Fruit fly (Drosophila melanogaster) whole organism, adult: Measurements from ENCODE around the gene Cisd2.
A peak's percentile ranks its signal among the peaks of the same experiment; 100 is the strongest.

Source experiments
- CG11617 ChIP-seq: fragments of 200-800 bp; sonication (Bioruptor generic); optimal IDR thresholded peaks from 2 replicates; lab custom pipeline; 2017; ENCODE audit warnings: mild to moderate bottlenecking, missing biosample characterization, missing genetic modification reagents, missing genetic modification characterization
- CG12768 ChIP-seq: fragments of 200-800 bp; sonication (Bioruptor generic); optimal IDR thresholded peaks from 2 replicates; lab custom pipeline; 2017; ENCODE audit warnings: missing biosample characterization, missing genetic modification characterization, mild to moderate bottlenecking, moderate library complexity, missing genetic modification reagents
- CG14711 ChIP-seq: fragments of 200-800 bp; sonication (Bioruptor generic); optimal IDR thresholded peaks from 2 replicates; lab custom pipeline; 2018; ENCODE audit warnings: missing biosample characterization, mild to moderate bottlenecking, missing genetic modification characterization, moderate library complexity
- CG1620 ChIP-seq: fragments of 200-800 bp; sonication (Bioruptor generic); optimal IDR thresholded peaks from 2 replicates; lab custom pipeline; 2016; ENCODE audit warnings: missing biosample characterization, missing genetic modification characterization
- CG33017 ChIP-seq: fragments of 200-800 bp; sonication (Bioruptor generic); optimal IDR thresholded peaks from 2 replicates; lab custom pipeline; 2018; ENCODE audit warnings: missing biosample characterization, mild to moderate bottlenecking, missing genetic modification characterization, moderate library complexity
- CG5204 ChIP-seq: fragments of 200-800 bp; sonication (Bioruptor generic); optimal IDR thresholded peaks from 2 replicates; lab custom pipeline; 2016; ENCODE audit warnings: missing biosample characterization, missing genetic modification characterization
- CG7045 ChIP-seq: fragments of 200-800 bp; sonication (Bioruptor generic); optimal IDR thresholded peaks from 2 replicates; lab custom pipeline; 2017; ENCODE audit warnings: missing biosample characterization, mild to moderate bottlenecking, missing genetic modification characterization
- CG7101 ChIP-seq: fragments of 200-800 bp; sonication (Bioruptor generic); optimal IDR thresholded peaks from 2 replicates; lab custom pipeline; 2018; ENCODE audit warnings: missing biosample characterization, mild to moderate bottlenecking, missing genetic modification characterization, moderate library complexity
- Clk ChIP-seq: fragments of 200-800 bp; sonication (Bioruptor generic); optimal IDR thresholded peaks from 2 replicates; lab custom pipeline; 2017; ENCODE audit warnings: missing biosample characterization, missing genetic modification characterization
- Crg-1 ChIP-seq: fragments of 200-800 bp; sonication (Bioruptor generic); optimal IDR thresholded peaks from 2 replicates; lab custom pipeline; 2016; ENCODE audit warnings: missing biosample characterization, missing genetic modification characterization
- Hr96 ChIP-seq: fragments of 200-800 bp; sonication (Bioruptor generic); optimal IDR thresholded peaks from 2 replicates; lab custom pipeline; 2016; ENCODE audit warnings: missing biosample characterization, missing genetic modification characterization
- Mnt ChIP-seq: fragments of 200-800 bp; sonication (Bioruptor generic); optimal IDR thresholded peaks from 2 replicates; lab custom pipeline; 2016; ENCODE audit warnings: missing biosample characterization, mild to moderate bottlenecking, missing genetic modification characterization
- bab1 ChIP-seq: fragments of 200-800 bp; sonication (Bioruptor generic); optimal IDR thresholded peaks from 3 replicates; lab custom pipeline; 2019; ENCODE audit warnings: missing biosample characterization, mild to moderate bottlenecking, missing genetic modification characterization, moderate library complexity
- cic ChIP-seq: fragments of 200-800 bp; sonication (Bioruptor generic); optimal IDR thresholded peaks from 2 replicates; lab custom pipeline; 2017; ENCODE audit warnings: missing biosample characterization, mild to moderate bottlenecking, missing genetic modification characterization, moderate library complexity
- cnc ChIP-seq, 2 experiments: fragments of >200 bp; optimal IDR thresholded peaks; 2 replicates each; lab custom pipeline; 2017
- kay ChIP-seq: fragments of 200-800 bp; sonication (Bioruptor generic); peaks from one replicate; lab custom pipeline; 2016; ENCODE audit warnings: missing biosample characterization, missing genetic modification characterization, borderline replicate concordance
- ovo ChIP-seq: fragments of 200-800 bp; sonication (Bioruptor generic); optimal IDR thresholded peaks from 2 replicates; lab custom pipeline; 2016; ENCODE audit warnings: missing biosample characterization, missing genetic modification characterization
- pad ChIP-seq: fragments of 200-800 bp; sonication (Bioruptor generic); optimal IDR thresholded peaks from 3 replicates; lab custom pipeline; 2017; ENCODE audit warnings: missing biosample characterization, missing genetic modification characterization, mild to moderate bottlenecking, moderate library complexity, missing genetic modification reagents
- tj ChIP-seq: fragments of 200-800 bp; sonication (Bioruptor generic); optimal IDR thresholded peaks from 3 replicates; lab custom pipeline; 2017; ENCODE audit warnings: missing biosample characterization, mild to moderate bottlenecking, missing genetic modification characterization, moderate library complexity
- toe ChIP-seq: fragments of 200-800 bp; sonication (Bioruptor generic); optimal IDR thresholded peaks from 2 replicates; lab custom pipeline; 2016; ENCODE audit warnings: missing biosample characterization, missing genetic modification characterization

The Cisd2 gene

DNA sequence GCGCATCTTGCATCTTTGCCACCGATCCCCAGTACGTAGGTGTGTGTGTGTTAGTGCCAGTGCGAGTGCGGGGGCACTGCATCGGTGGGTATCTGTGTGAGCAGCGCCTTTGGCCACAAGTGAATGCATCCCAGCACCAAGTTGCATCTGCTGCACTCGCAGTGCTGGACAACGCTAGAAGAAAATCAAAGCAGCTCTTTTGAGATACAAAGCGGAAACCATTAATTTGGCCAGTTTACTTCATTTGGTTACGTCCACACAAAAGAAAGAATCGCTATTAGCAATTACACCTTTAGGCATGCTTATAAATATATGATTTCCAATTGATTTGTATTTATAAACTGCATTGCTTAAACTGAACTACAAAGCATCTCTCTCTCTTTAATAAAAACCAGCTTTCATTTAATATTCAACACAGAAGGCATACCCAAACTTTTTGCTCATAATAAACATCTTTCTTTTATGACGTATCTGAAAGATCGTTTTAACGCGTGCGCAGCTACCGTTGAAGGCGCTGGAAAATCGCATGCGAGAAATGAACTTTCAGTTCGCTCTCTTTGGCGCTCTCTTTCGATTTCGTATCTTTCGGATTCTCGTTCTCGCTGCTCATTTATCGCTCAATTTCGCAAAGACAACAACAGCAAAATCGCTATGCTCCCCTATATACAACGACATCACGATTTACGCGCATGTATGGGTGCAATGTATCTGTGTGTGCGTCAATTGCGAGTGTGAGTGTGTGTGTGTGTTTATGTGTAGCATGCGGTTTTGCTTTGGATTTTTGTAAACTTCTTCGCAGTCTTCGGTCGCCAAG, 16.8 kb downstream of the Cisd2 start:
- TF ChIP-seq pad (GFP tag; lab: Kevin White, UChicago) (no peak), tj (GFP tag; lab: Kevin White, UChicago) (peak; percentile 62)

DNA sequence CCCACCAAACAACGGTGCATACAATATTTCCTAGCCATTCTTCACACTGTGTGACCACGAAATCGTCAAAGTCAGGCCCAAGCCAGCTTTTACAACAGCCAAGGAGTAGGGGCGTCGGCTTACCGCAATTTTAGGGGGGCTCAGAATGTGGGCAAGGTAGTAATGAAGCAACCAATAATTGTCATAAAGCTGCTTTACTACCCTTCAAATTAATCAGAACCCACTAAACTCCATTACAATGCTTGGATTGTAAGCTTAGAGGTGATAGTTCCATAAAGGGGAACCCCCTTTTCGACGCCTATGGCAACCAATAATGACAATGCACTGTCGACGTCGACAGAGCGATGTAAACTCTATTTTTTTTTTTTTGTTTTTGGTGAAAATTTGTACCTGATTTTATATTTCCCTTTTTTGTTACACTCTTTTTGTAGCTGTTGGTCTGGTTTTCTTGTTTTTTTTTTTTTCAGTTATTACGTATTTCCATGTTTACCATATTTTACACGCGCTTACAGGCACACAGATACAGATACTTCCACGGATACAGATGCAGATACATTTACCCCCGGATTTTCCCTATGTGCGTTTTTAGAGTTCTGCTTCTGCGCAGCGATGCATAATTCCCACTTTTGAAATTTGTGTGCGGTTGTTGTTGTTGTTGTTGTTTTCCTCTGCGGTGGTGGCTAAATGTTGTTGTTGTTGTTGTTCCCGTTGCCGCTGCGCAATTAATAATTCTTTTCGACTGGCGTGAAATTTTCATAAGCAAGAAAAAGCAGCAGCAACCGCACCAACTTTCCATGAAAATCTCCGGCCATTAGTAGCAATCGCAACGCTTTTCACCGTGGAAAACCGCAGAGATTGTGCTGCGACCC, 18.4 kb downstream of the Cisd2 start:
- no peak for TF ChIP-seq cic
- no peak for TF ChIP-seq kay
- TF ChIP-seq cnc (optimal IDR thresholded peaks at IDR 0.05; lab: Kevin White, UChicago), result no peak
- no peak for TF ChIP-seq Mnt (GFP tag; lab: Kevin White, UChicago)
- no peak for TF ChIP-seq Clk (GFP tag; lab: Kevin White, UChicago)

DNA sequence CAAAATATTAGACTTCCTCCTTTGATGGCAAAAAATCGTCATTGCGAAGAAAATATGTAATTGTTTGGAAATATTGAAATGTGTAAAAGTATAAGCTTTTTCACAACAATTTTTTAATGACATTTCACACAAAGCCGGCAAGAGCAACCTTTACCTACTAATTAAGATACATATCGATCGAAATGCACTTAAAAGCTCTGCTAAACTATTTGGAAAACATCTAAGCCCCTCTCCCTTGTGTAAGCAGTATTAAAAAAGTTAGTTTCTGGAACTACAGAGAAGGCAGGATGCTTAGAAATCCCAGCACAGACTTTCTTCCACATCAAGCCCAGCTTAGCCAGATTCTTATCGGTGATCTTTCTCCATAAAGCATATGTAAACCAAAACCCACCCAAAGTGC, 19.2 kb downstream of the Cisd2 start, which contains the start of gene Cyt-c1L:
Cyt-c1L (minus strand) TSS at position 101 of the 400 bp plus-strand sequence.
- no peak for TF ChIP-seq CG11617 (GFP tag; lab: Kevin White, UChicago)
- no peak for TF ChIP-seq CG1620 (GFP tag; lab: Kevin White, UChicago)
- TF ChIP-seq cnc (optimal IDR thresholded peaks at IDR 0.05; lab: Kevin White, UChicago), result no peak
- TF ChIP-seq CG7101 (tag; lab: Kevin White, UChicago), result no peak
- no peak for TF ChIP-seq CG33017
- no peak for TF ChIP-seq Hr96
- no peak for TF ChIP-seq Crg-1 (GFP tag; lab: Kevin White, UChicago)
- TF ChIP-seq kay, result no peak
- no peak for TF ChIP-seq bab1 (GFP tag; lab: Kevin White, UChicago)
- no peak for TF ChIP-seq CG14711 (tag; lab: Kevin White, UChicago)
- TF ChIP-seq pad (GFP tag; lab: Kevin White, UChicago), result no peak
- no peak for TF ChIP-seq CG12768
- TF ChIP-seq Clk (GFP tag; lab: Kevin White, UChicago), result no peak
- TF ChIP-seq CG5204 (GFP tag; lab: Kevin White, UChicago), result no peak
- no peak for TF ChIP-seq ovo (GFP tag; lab: Kevin White, UChicago)
- TF ChIP-seq toe (GFP tag; lab: Kevin White, UChicago), result no peak
- no peak for TF ChIP-seq tj (GFP tag; lab: Kevin White, UChicago)

DNA sequence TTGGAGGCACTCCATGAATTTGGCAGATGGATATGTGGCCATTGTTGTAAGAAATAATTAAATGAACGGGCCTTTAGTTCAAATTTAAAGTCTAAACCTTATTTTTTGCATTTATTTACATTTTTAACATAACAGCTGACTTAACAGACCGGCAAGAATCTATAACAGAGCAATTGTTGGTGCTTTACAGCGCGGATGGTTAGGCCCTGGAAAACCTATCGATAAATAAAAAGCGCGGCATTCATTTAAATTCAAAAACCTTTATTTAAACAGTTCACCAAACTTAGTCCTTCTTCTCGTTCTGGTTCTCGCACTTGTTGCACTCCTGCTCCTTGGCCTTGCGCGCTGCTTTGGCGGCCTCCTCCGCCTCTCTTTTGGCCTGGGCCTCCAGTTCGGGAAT, 20.8 kb downstream of the Cisd2 start, which contains the start of gene Mesh1:
Mesh1 (minus strand) TSS at position 108 of the 400 bp plus-strand sequence.
- TF ChIP-seq bab1 (GFP tag; lab: Kevin White, UChicago) (peak; percentile 23), pad (GFP tag; lab: Kevin White, UChicago) (no peak)

DNA sequence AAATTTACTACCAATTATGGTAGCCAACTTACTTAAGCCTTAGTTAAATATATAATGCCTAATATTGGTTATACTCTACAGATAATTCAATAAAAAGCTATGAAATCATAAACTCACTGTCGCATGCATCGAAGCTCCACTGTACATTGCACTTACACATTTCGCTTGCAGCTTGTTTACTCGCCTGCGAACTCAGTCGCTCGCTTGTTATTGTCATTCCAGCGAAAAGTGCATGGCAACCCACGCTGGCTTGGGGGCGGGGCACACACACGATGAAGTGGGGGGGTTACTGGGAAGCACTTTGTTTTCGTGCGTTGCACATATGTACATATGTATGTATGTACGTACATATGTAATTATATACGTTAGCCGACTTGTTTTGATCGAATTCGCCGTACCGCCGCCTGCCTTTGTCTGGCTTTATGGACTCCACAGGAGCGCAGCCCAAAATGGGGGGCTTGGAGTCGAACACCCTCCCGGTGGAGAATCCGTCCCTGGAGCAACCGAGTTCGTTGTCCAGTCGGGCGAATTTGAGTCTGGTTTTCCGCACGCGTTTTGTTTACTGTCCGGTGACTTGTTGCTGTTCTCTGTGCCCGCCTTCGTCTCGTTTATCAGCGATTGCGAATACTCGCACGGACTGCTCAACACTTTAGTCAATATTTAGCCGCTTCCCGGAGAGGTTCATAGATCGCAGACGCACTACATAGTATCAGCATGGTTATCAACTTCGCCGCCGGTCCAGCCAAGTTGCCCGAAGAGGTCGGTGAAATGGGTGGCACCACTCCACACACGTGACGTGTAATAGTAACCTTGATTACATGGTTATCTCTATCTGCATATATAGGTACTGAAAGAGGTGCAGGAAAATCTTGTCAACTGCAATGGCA, 23.2 kb downstream of the Cisd2 start, which contains the start of gene CG11899:
CG11899 (plus strand) TSS at position 648 of the 887 bp plus-strand sequence.
- peak; percentile 43 for TF ChIP-seq CG5204 (GFP tag; lab: Kevin White, UChicago)
- TF ChIP-seq CG1620 (GFP tag; lab: Kevin White, UChicago), result peak; percentile 55
- TF ChIP-seq CG12768, result peak; percentile 92
- peak; percentile 58 for TF ChIP-seq Crg-1 (GFP tag; lab: Kevin White, UChicago)
- TF ChIP-seq cic, result peak; percentile 95
- peak; percentile 74 for TF ChIP-seq CG14711 (tag; lab: Kevin White, UChicago)
- TF ChIP-seq CG7101 (tag; lab: Kevin White, UChicago), result peak; percentile 53
- no peak for TF ChIP-seq cnc (optimal IDR thresholded peaks at IDR 0.05; lab: Kevin White, UChicago)
- TF ChIP-seq toe (GFP tag; lab: Kevin White, UChicago), result peak; percentile 84
- peak; percentile 77 for TF ChIP-seq pad (GFP tag; lab: Kevin White, UChicago)
- peak; percentile 25 for TF ChIP-seq CG11617 (GFP tag; lab: Kevin White, UChicago)
- peak; percentile 78 for TF ChIP-seq CG7045 (GFP tag; lab: Kevin White, UChicago)
- peak; percentile 50 for TF ChIP-seq bab1 (GFP tag; lab: Kevin White, UChicago)
- peak; percentile 59 for TF ChIP-seq CG33017
- TF ChIP-seq kay, result peak; percentile 95
- peak; percentile 75 for TF ChIP-seq Clk (GFP tag; lab: Kevin White, UChicago)
- TF ChIP-seq tj (GFP tag; lab: Kevin White, UChicago), result peak; percentile 77
- peak; percentile 89 for TF ChIP-seq Mnt (GFP tag; lab: Kevin White, UChicago)
- TF ChIP-seq ovo (GFP tag; lab: Kevin White, UChicago), result peak; percentile 39
- peak; percentile 73 for TF ChIP-seq Hr96
